Worm (Caenorhabditis elegans): Measurements from ENCODE around the gene cin-4.
A peak's percentile ranks its signal among the peaks of the same experiment; 100 is the strongest.

cin-4 gene

DNA sequence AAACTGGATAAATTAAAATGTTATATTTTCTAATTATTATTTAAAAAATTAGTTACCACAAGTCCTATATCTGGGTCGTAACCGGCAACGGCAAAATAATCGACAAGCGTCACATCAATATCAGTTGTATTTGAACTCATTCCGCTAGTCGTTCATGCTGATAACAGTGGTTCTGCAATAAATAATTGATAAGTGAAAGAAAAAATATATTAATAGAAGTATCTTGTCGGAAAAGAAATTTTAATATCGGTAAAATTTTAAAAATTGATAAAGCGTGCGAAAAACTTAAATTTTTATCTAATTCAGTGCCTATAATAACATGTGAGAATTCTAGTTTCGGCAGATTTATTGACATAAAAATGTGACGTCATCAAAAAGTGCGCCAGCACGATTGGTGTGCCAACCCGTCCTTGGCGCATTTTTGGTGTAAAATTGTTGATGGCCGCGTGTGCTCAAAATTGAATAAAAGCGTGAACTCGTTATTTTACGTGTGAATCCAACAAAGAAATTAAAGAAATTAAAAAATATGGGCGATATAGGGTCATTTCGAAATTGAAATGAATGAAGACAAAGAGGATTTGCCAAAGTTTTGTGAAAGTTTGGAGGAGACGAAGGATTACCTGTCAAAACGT lies 15.6 kb upstream of the cin-4 start, which contains the start of the genes lst-6 and lst-5 (continued):
- no peak for TF ChIP-seq ceh-45 (GFP tag; IDR thresholded peaks at IDR 0.05)
- no peak for TF ChIP-seq nhr-232 (tag; optimal IDR thresholded peaks at IDR 0.05)
- TF ChIP-seq T23F11.4 (GFP tag; optimal IDR thresholded peaks at IDR 0.05), result no peak
- TF ChIP-seq fax-1 (tag; optimal IDR thresholded peaks at IDR 0.05), result no peak
- no peak for TF ChIP-seq che-1 (tag; optimal IDR thresholded peaks at IDR 0.05)
- no peak for TF ChIP-seq K02D7.2 (tag; optimal IDR thresholded peaks at IDR 0.05)
- TF ChIP-seq pha-4 (tag; optimal IDR thresholded peaks at IDR 0.05), result no peak
- TF ChIP-seq hlh-30 (tag; optimal IDR thresholded peaks at IDR 0.05; ENCODE audit: insufficient read depth), result peak; percentile 41
- TF ChIP-seq ceh-6 (GFP tag; optimal IDR thresholded peaks at IDR 0.05), result no peak
- TF ChIP-seq ref-2 (tag; optimal IDR thresholded peaks at IDR 0.05), result no peak

DNA sequence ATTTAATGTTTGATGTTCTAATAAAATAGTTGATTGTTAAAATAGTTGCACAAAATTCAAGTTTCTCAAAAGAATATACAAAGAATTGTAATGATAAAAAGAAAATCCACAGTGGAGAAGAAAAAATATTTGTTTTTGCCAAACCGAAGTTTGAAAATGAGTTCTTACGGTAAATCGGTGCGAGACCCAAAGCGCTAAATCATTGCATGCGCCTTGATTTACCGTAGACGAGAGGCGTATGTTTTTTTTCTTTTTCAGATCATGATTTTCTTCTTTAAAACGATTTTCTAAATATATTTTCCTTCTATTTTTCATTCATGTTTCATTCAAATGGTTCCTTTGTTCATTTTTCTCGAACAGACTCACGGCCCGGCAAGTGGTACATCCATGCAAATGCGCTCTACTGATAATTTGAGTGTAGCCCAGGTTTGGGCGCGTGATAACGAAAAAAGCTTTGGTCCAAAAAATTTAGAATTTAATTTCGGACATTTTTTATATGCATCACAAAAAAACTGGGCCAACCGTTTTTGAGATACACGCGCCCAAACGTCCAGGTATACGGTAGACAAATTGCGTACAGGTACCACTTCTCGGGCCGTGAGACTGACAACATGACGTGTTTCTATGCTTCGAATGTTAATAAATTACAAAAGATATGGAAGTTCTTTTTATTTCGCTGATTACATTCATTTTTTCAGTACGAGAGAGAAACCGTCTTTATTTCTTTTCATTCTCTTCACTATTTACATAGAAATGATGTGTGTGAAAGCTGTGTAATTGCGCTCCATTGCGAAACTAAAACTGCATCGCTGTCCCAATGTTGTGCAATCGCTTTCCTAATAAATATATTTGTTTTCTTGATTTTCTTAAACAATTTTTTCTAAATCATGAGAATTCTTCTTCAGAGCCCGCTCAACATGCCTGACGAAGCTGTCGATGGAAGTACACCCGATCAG lies 12.9 kb upstream of the cin-4 start, which contains the start of gene znf-598:
TSS of gene znf-598 (plus strand) at position 906 of the 956 bp plus-strand sequence.
- TF ChIP-seq sdc-2 (tag; optimal IDR thresholded peaks at IDR 0.05) (no peak), unc-3 (GFP tag; conservative IDR thresholded peaks at IDR 0.05) (no peak), unc-3 (tag; optimal IDR thresholded peaks at IDR 0.05) (peak; percentile 16), nfya-1 (tag; optimal IDR thresholded peaks at IDR 0.05) (peak; percentile 10)

DNA sequence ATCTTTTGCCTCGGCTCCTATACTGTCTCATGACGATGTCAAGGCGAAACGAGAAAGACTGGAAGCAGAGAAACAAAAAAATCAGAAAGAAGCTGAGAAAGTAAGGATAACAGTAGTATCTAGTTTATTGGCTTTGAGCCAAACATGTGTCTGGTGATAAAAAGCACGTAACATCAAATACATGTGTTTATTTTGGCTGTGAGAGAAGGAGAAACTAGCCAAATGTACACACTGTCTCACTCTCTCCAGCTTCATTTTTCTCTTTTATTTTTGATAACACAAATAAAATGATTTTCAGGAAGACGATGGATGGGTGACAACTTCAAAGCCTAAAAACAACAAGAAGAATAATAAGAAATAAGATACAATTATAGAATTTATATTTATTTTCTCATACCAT lies 8.6 kb upstream of the cin-4 start:
- no peak for TF ChIP-seq ceh-24 (tag; optimal IDR thresholded peaks at IDR 0.05)
- no peak for TF ChIP-seq nhr-232 (tag; optimal IDR thresholded peaks at IDR 0.05)
- no peak for TF ChIP-seq madf-2 (tag; optimal IDR thresholded peaks at IDR 0.05)
- no peak for TF ChIP-seq C38D4.7 (GFP tag; optimal IDR thresholded peaks at IDR 0.05)
- TF ChIP-seq pat-9 (tag; optimal IDR thresholded peaks at IDR 0.05), result no peak
- TF ChIP-seq gmeb-2 (tag; optimal IDR thresholded peaks at IDR 0.05), result no peak
- no peak for TF ChIP-seq npax-4 (tag; optimal IDR thresholded peaks at IDR 0.05)
- no peak for TF ChIP-seq sox-2 (GFP tag; IDR thresholded peaks at IDR 0.05)
- no peak for TF ChIP-seq unc-86 (tag; optimal IDR thresholded peaks at IDR 0.05)
- TF ChIP-seq sox-4 (tag; optimal IDR thresholded peaks at IDR 0.05), result no peak
- TF ChIP-seq pqm-1 (tag; optimal IDR thresholded peaks at IDR 0.05), result no peak
- TF ChIP-seq mec-3 (tag; optimal IDR thresholded peaks at IDR 0.05; ENCODE audit: borderline replicate concordance), result no peak
- no peak for TF ChIP-seq tbx-7 (tag; optimal IDR thresholded peaks at IDR 0.05)
- no peak for TF ChIP-seq hlh-6 (tag; optimal IDR thresholded peaks at IDR 0.05)
- TF ChIP-seq zip-5 (tag; optimal IDR thresholded peaks at IDR 0.05), result no peak
- no peak for TF ChIP-seq nfya-1 (tag; optimal IDR thresholded peaks at IDR 0.05)

DNA sequence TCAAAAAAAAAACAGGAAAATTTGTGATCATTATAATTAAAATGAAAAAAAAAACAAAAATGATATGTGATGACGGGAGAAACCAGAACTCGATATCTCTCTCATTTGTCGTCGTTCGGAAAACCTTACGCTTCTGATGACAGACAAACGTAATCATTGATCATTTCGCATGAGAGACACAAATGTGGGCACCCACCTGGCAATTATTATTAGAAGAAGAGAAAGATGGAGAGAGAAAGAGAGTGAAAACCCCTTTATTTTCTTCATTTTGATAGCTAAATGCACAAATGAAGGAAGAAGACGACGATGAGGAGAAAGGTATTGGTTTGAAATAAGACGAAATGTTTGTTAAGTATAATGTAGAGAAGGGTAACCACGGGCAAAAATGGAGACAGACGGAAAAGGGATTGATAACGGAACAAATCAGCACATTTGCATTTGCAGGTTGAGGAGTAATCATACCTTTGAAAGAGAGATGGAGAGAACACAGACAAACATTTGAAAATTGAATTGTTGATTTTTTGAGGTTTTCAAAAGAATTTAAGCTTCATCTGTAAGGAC lies 6.9 kb upstream of the cin-4 start:
- TF ChIP-seq elt-2 (tag; optimal IDR thresholded peaks at IDR 0.05) (peak; percentile 2), ceh-2 (tag; optimal IDR thresholded peaks at IDR 0.05) (no peak), ceh-14 (tag; optimal IDR thresholded peaks at IDR 0.05) (peak; percentile 11), nfya-1 (tag; optimal IDR thresholded peaks at IDR 0.05) (peak; percentile 12)

DNA sequence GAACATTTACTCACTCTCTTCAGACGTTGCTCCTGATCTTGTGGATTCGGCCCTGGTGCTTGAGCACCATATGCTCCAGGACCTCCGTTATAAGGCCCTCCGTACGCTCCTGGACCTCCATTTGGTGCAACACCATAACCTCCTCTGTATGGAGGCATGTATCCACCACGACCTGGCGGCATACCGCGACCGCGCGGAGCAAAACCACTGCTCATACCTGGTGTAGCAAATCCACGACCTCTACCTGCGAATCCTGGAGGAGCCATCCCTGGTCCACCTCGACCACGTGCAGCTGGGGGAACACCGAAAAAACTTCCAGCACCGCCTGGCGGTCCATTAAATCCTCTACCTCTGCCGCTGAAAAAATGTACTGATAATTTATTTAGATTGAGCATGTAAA lies 11.4 kb downstream of the cin-4 start:
- TF ChIP-seq C38D4.7 (GFP tag; optimal IDR thresholded peaks at IDR 0.05) (no peak), T23F11.4 (GFP tag; optimal IDR thresholded peaks at IDR 0.05) (no peak), che-1 (tag; optimal IDR thresholded peaks at IDR 0.05) (no peak), ceh-19 (GFP tag; optimal IDR thresholded peaks at IDR 0.05) (no peak), fkh-10 (GFP tag; optimal IDR thresholded peaks at IDR 0.05) (no peak), ceh-48 (tag; optimal IDR thresholded peaks at IDR 0.05) (no peak), ref-2 (tag; optimal IDR thresholded peaks at IDR 0.05) (no peak), ahr-1 (tag; optimal IDR thresholded peaks at IDR 0.05) (no peak), hlh-30 (tag; optimal IDR thresholded peaks at IDR 0.05; ENCODE audit: insufficient read depth) (no peak), ceh-45 (GFP tag; IDR thresholded peaks at IDR 0.05) (no peak), ceh-31 (tag; optimal IDR thresholded peaks at IDR 0.05) (no peak), C08G9.2 (tag; optimal IDR thresholded peaks at IDR 0.05) (no peak), npax-4 (tag; optimal IDR thresholded peaks at IDR 0.05) (no peak), F13H6.1 (tag; optimal IDR thresholded peaks at IDR 0.05) (no peak), lin-11 (tag; optimal IDR thresholded peaks at IDR 0.05) (no peak), dve-1 (tag; optimal IDR thresholded peaks at IDR 0.05) (no peak), gmeb-2 (tag; optimal IDR thresholded peaks at IDR 0.05) (no peak), pax-1 (tag; optimal IDR thresholded peaks at IDR 0.05) (no peak)
